Fruit fly (Drosophila melanogaster) whole organism, wandering third instar larva: ENCODE results near the gene VhaM9.7-c.
A peak's percentile ranks its signal among the peaks of the same experiment; 100 is the strongest.

ENCODE experiments used
- GATAd ChIP-seq: sonication (Bioruptor generic); optimal IDR thresholded peaks from 2 replicates; lab custom pipeline; 2016; ENCODE audit warnings: missing biosample characterization, missing genetic modification characterization
- HLH106 ChIP-seq: fragments of 200-800 bp; optimal IDR thresholded peaks from 3 replicates; lab custom pipeline; 2019; ENCODE audit warnings: missing biosample characterization, mild to moderate bottlenecking, missing genetic modification characterization, moderate library complexity
- OdsH ChIP-seq: fragments of 200-800 bp; sonication (Bioruptor generic); optimal IDR thresholded peaks from 2 replicates; lab custom pipeline; 2016; ENCODE audit warnings: missing biosample characterization, mild to moderate bottlenecking, missing genetic modification characterization
- brk ChIP-seq: fragments of 200-800 bp; sonication (Bioruptor generic); optimal IDR thresholded peaks from 2 replicates; lab custom pipeline; 2016; ENCODE audit warnings: missing biosample characterization, mild to moderate bottlenecking, missing genetic modification characterization
- ey ChIP-seq: fragments of 200-800 bp; sonication (Bioruptor generic); optimal IDR thresholded peaks from 2 replicates; lab custom pipeline; 2016; ENCODE audit warnings: missing biosample characterization, missing genetic modification characterization
- foxo ChIP-seq, 2 experiments: fragments of 200-800 bp; sonication (Bioruptor generic); optimal IDR thresholded peaks; 2 replicates in 1 of 2; 3 replicates in 1 of 2; lab custom pipeline; 2016 to 2017; ENCODE audit warnings: missing biosample characterization in 2 of 2, missing genetic modification characterization in 2 of 2
- lola ChIP-seq: fragments of >200 bp; optimal IDR thresholded peaks from 2 replicates; lab custom pipeline; 2017; ENCODE audit warnings: missing biosample characterization, missing genetic modification characterization
- usp ChIP-seq: fragments of >200 bp; optimal IDR thresholded peaks from 2 replicates; lab custom pipeline; 2017; ENCODE audit warnings: missing biosample characterization, missing genetic modification characterization

DNA sequence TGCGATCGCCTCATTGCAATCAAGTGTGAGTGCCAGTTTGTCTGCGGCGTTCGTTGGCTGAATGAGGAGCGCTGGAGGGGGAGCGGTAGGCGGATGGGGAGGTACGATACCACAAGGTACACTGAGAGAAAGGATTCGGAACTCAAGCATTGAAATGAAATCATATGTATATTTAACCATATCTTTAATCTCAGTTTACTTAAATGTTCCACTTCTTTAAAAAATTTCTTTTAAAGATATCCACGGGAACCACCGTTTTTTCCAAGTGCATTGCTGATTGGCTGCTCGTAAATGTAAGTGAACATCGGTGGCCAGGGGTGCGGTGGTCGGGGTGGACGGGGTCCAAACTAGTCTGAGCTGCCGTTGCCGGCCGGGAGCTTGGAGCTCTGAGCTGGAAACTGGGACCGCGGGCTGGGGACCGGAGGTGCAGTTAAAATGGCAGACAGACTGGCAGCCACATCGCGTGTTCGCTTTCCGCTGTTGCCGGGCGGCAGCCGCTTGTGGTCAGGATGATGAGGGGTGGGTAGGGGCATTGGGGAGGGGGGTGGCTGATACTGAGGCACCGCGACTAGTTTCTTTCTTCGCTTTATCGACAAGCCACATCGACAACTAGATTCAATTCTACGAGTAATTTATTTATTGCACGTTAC lies 41.6 kb upstream of the VhaM9.7-c start:
- TF ChIP-seq GATAd (GFP tag; lab: Kevin White, UChicago) (peak; percentile 21), HLH106 (tag; lab: Kevin White, UChicago) (peak; percentile 96), OdsH (GFP tag; lab: Kevin White, UChicago) (peak; percentile 91), foxo (GFP tag; optimal IDR thresholded peaks at IDR 0.05; lab: Kevin White, UChicago) (peak; percentile 29 to 95), ey (GFP tag; lab: Kevin White, UChicago) (peak; percentile 94), brk (GFP tag; lab: Kevin White, UChicago) (peak; percentile 84), lola (GFP tag; lab: Kevin White, UChicago) (no peak), usp (GFP tag; lab: Kevin White, UChicago) (no peak)
